Worm (Caenorhabditis elegans) whole organism, mixed stage, embryonic: ENCODE results near the gene spe-18.

ENCODE experiments used
- lsy-2 ChIP-seq: fragments of 150-350 bp; optimal IDR thresholded peaks from 2 replicates; lab custom pipeline; 2014; ENCODE audit warnings: missing biosample characterization, missing genetic modification characterization
- mep-1 ChIP-seq: fragments of 150-350 bp; optimal IDR thresholded peaks from 2 replicates; lab custom pipeline; 2017; ENCODE audit warnings: missing biosample characterization, missing genetic modification reagents, missing genetic modification characterization, inconsistent platforms
- nhr-12 ChIP-seq: fragments of 150-350 bp; optimal IDR thresholded peaks from 2 replicates; lab custom pipeline; 2014; ENCODE audit warnings: missing biosample characterization, missing genetic modification characterization
- snpc-4 ChIP-seq: fragments of 150-350 bp; optimal IDR thresholded peaks from 2 replicates; lab custom pipeline; 2014; ENCODE audit warnings: missing biosample characterization, missing genetic modification characterization
- sptf-1 ChIP-seq: sonication (generic microtip); optimal IDR thresholded peaks from 2 replicates; lab custom pipeline; 2017; ENCODE audit warnings: mild to moderate bottlenecking, missing genetic modification characterization, moderate library complexity, missing compliant biosample characterization

ce11 chrII:13183228-13183755 lies 30.1 kb upstream of the spe-18 start, which contains the start of the genes W09H1.4 and his-73:
- TF ChIP-seq mep-1 (tag; lab: Kevin White, UChicago) (no peak), lsy-2 (tag; lab: Kevin White, UChicago) (no peak), sptf-1 (no peak), snpc-4 (tag; lab: Kevin White, UChicago) (no peak), nhr-12 (tag; lab: Kevin White, UChicago) (no peak)
